Fruit fly (Drosophila melanogaster): ENCODE results near the gene Ir21a.

dm6 chr2L:71457-71856, 46.5 kb upstream of the Ir21a start, which contains the start of gene galectin:
- no peak for TF ChIP-seq CTCF (optimal IDR thresholded peaks at IDR 0.05)
- TF ChIP-seq CG8478 (optimal IDR thresholded peaks at IDR 0.05) = no peak

Measured in S2 (cell line).